Worm (Caenorhabditis elegans) whole organism, L4 larva: Measurements from ENCODE around the gene M04B2.2.

ENCODE experiments used
- F26F4.8 ChIP-seq: fragments of 200-800 bp; sonication (Bioruptor generic); conservative IDR thresholded peaks from 2 replicates; pipeline ENCODE4 v1.3.6; 2022; ENCODE audit warnings: missing genetic modification characterization, missing compliant biosample characterization
- T26A8.4 ChIP-seq: fragments of 200-800 bp; sonication (Bioruptor generic); IDR thresholded peaks from 2 replicates; pipeline ENCODE4 v1.3.6; 2022; ENCODE audit warnings: missing genetic modification characterization, missing compliant biosample characterization
- Y48G9A.11 ChIP-seq: fragments of 200-800 bp; sonication (Bioruptor generic); IDR thresholded peaks from 2 replicates; pipeline ENCODE4 v1.3.6; 2022; ENCODE audit warnings: missing genetic modification reagents, missing genetic modification characterization, missing compliant biosample characterization
- Y5F2A.4 ChIP-seq: fragments of 200-800 bp; sonication (Bioruptor generic); optimal IDR thresholded peaks from 2 replicates; lab custom pipeline; 2018; ENCODE audit warnings: mild to moderate bottlenecking, missing genetic modification characterization, missing compliant biosample characterization
- aha-1 ChIP-seq: fragments of 150-350 bp; peaks from one replicate; lab custom pipeline; 2014; ENCODE audit warnings: missing biosample characterization, missing genetic modification characterization
- ama-1 ChIP-seq: fragments of 150-350 bp; optimal IDR thresholded peaks from 2 replicates; lab custom pipeline; 2014; ENCODE audit warnings: inconsistent platforms, mixed read lengths
- attf-4 ChIP-seq: sonication (generic microtip); optimal IDR thresholded peaks from 3 replicates; lab custom pipeline; 2017; ENCODE audit warnings: missing biosample characterization, missing genetic modification characterization
- ceh-20 ChIP-seq: fragments of 200-800 bp; sonication (Bioruptor generic); IDR thresholded peaks from 2 replicates; pipeline ENCODE4 v1.3.6; 2022; ENCODE audit warnings: missing genetic modification reagents, missing genetic modification characterization, missing compliant biosample characterization
- ceh-32 ChIP-seq: sonication (generic microtip); optimal IDR thresholded peaks from 2 replicates; lab custom pipeline; 2016; ENCODE audit warnings: mild to moderate bottlenecking, missing genetic modification characterization, missing compliant biosample characterization; ENCODE audit not compliant: poor library complexity
- ceh-62 ChIP-seq: sonication (generic microtip); optimal IDR thresholded peaks from 2 replicates; lab custom pipeline; 2017; ENCODE audit warnings: missing biosample characterization, missing genetic modification characterization
- ces-1 ChIP-seq: fragments of 150-350 bp; sonication (generic microtip); optimal IDR thresholded peaks from 4 replicates; lab custom pipeline; 2014; ENCODE audit warnings: missing biosample characterization, missing genetic modification reagents, missing genetic modification characterization
- daf-16 ChIP-seq, 3 experiments: sonication (generic microtip); optimal IDR thresholded peaks; 2 replicates each; lab custom pipeline; 2016 to 2017; ENCODE audit warnings: missing genetic modification characterization in 3 of 3, missing genetic modification reagents in 3 of 3, mild to moderate bottlenecking in 2 of 3, missing compliant biosample characterization in 2 of 3, missing biosample characterization in 1 of 3, moderate library complexity in 1 of 3
- daf-8 ChIP-seq: fragments of 200-800 bp; sonication (Bioruptor generic); IDR thresholded peaks from 2 replicates; pipeline ENCODE4 v1.3.6; 2022; ENCODE audit warnings: missing genetic modification characterization, missing compliant biosample characterization
- dmd-6 ChIP-seq: fragments of 200-800 bp; sonication (Bioruptor generic); IDR thresholded peaks from 2 replicates; pipeline ENCODE4 v1.3.6; 2022; ENCODE audit warnings: missing genetic modification reagents, missing genetic modification characterization, missing compliant biosample characterization
- dpl-1 ChIP-seq: fragments of 150-350 bp; optimal IDR thresholded peaks from 2 replicates; lab custom pipeline; 2014; ENCODE audit warnings: missing biosample characterization, missing genetic modification reagents, missing genetic modification characterization
- dve-1 ChIP-seq: sonication (generic microtip); optimal IDR thresholded peaks from 2 replicates; lab custom pipeline; 2017; ENCODE audit warnings: antibody characterized with exemption, mild to moderate bottlenecking, missing genetic modification characterization, missing compliant biosample characterization; ENCODE audit not compliant: insufficient read depth
- egl-43 ChIP-seq: fragments of 200-800 bp; sonication (Bioruptor generic); IDR thresholded peaks from 2 replicates; pipeline ENCODE4 v1.3.6; 2022; ENCODE audit warnings: missing genetic modification reagents, missing genetic modification characterization, missing compliant biosample characterization
- fkh-10 ChIP-seq: fragments of 150-350 bp; optimal IDR thresholded peaks from 2 replicates; lab custom pipeline; 2014; ENCODE audit warnings: missing biosample characterization, missing genetic modification reagents, missing genetic modification characterization
- gei-8 ChIP-seq: fragments of 200-800 bp; sonication (Bioruptor generic); optimal IDR thresholded peaks from 2 replicates; lab custom pipeline; 2018; ENCODE audit warnings: mild to moderate bottlenecking, missing genetic modification characterization, missing compliant biosample characterization
- hlh-11 ChIP-seq: fragments of 200-800 bp; sonication (Bioruptor generic); optimal IDR thresholded peaks from 2 replicates; lab custom pipeline; 2018; ENCODE audit warnings: mild to moderate bottlenecking, missing genetic modification characterization, missing compliant biosample characterization
- hlh-30 ChIP-seq: sonication (generic microtip); optimal IDR thresholded peaks from 2 replicates; lab custom pipeline; 2017; ENCODE audit warnings: antibody characterized with exemption, mild to moderate bottlenecking, missing genetic modification characterization, missing compliant biosample characterization; ENCODE audit not compliant: insufficient read depth
- jun-1 ChIP-seq: fragments of 150-350 bp; optimal IDR thresholded peaks from 2 replicates; lab custom pipeline; 2014; ENCODE audit warnings: missing biosample characterization, missing genetic modification reagents, missing genetic modification characterization
- lim-7 ChIP-seq: fragments of 200-800 bp; sonication (Bioruptor generic); IDR thresholded peaks from 2 replicates; pipeline ENCODE4 v1.3.6; 2022; ENCODE audit warnings: missing genetic modification characterization, missing compliant biosample characterization
- lin-13 ChIP-seq: fragments of 150-350 bp; optimal IDR thresholded peaks from 2 replicates; lab custom pipeline; 2014; ENCODE audit warnings: missing biosample characterization, missing genetic modification reagents, missing genetic modification characterization
- lin-29 ChIP-seq: fragments of 200-800 bp; sonication (Bioruptor generic); IDR thresholded peaks from 2 replicates; pipeline ENCODE4 v1.3.6; 2022; ENCODE audit warnings: missing genetic modification reagents, missing genetic modification characterization, missing compliant biosample characterization
- lin-38 ChIP-seq: fragments of 200-800 bp; sonication (Bioruptor generic); IDR thresholded peaks from 2 replicates; pipeline ENCODE4 v1.3.6; 2022; ENCODE audit warnings: missing genetic modification reagents, missing genetic modification characterization, missing compliant biosample characterization
- mdl-1 ChIP-seq, 2 experiments: fragments of 150-350 bp in 1 of 2; sonication (generic microtip) in 1 of 2; optimal IDR thresholded peaks; 2 replicates each; lab custom pipeline; 2014 to 2017; ENCODE audit warnings: missing biosample characterization in 2 of 2, missing genetic modification characterization in 2 of 2
- mes-2 ChIP-seq: sonication (generic microtip); optimal IDR thresholded peaks from 2 replicates; lab custom pipeline; 2016; ENCODE audit warnings: missing genotype, mild to moderate bottlenecking, missing genetic modification characterization, missing compliant biosample characterization; ENCODE audit not compliant: poor library complexity, severe bottlenecking
- nhr-41 ChIP-seq: fragments of 200-800 bp; sonication (Bioruptor generic); IDR thresholded peaks from 2 replicates; pipeline ENCODE4 v1.3.6; 2022; ENCODE audit warnings: missing genetic modification reagents, missing genetic modification characterization, missing compliant biosample characterization
- nhr-77 ChIP-seq: fragments of 150-350 bp; optimal IDR thresholded peaks from 2 replicates; lab custom pipeline; 2014; ENCODE audit warnings: missing biosample characterization, missing genetic modification characterization
- pha-4 ChIP-seq, 2 experiments: fragments of 150-350 bp in 1 of 2; fragments of 200-800 bp in 1 of 2; sonication (Bioruptor generic) in 1 of 2; IDR thresholded peaks in 1 of 2; optimal IDR thresholded peaks in 1 of 2; 2 replicates each; pipeline versions ENCODE4 v1.3.6 to Lab custom; 2014 to 2022; ENCODE audit warnings: missing genetic modification characterization in 2 of 2, missing genetic modification reagents in 2 of 2, missing biosample characterization in 1 of 2, missing compliant biosample characterization in 1 of 2
- sdz-12 ChIP-seq: fragments of 200-800 bp; sonication (Bioruptor generic); optimal IDR thresholded peaks from 2 replicates; lab custom pipeline; 2018; ENCODE audit warnings: mild to moderate bottlenecking, missing genetic modification characterization, missing compliant biosample characterization
- spr-1 ChIP-seq: sonication (generic microtip); optimal IDR thresholded peaks from 2 replicates; lab custom pipeline; 2016; ENCODE audit warnings: mild to moderate bottlenecking, missing genetic modification characterization, missing compliant biosample characterization
- spr-3 ChIP-seq: fragments of 200-800 bp; sonication (Bioruptor generic); optimal IDR thresholded peaks from 2 replicates; lab custom pipeline; 2018; ENCODE audit warnings: mild to moderate bottlenecking, missing genetic modification characterization, missing compliant biosample characterization
- tag-97 ChIP-seq: fragments of 200-800 bp; sonication (Bioruptor generic); IDR thresholded peaks from 2 replicates; pipeline ENCODE4 v1.3.6; 2022; ENCODE audit warnings: missing genetic modification characterization, missing compliant biosample characterization
- unc-39 ChIP-seq: sonication (generic microtip); optimal IDR thresholded peaks from 2 replicates; lab custom pipeline; 2017; ENCODE audit warnings: missing biosample characterization, missing genetic modification characterization
- vab-7 ChIP-seq: fragments of 200-800 bp; sonication (Bioruptor generic); IDR thresholded peaks from 2 replicates; pipeline ENCODE4 v1.3.6; 2022; ENCODE audit warnings: missing genetic modification reagents, missing genetic modification characterization, missing compliant biosample characterization
- zip-11 ChIP-seq: fragments of 200-800 bp; sonication (Bioruptor generic); IDR thresholded peaks from 2 replicates; pipeline ENCODE4 v1.3.6; 2022; ENCODE audit warnings: missing genetic modification characterization, missing compliant biosample characterization

M04B2.2 gene

ce11 chrIV:11522225-11522952, 5.5 kb upstream of the M04B2.2 start (continued):
- no peak for TF ChIP-seq daf-8 (GFP tag; lab: Robert Waterston, UW)
- TF ChIP-seq lin-29 (GFP tag; lab: Robert Waterston, UW) = no peak
- TF ChIP-seq Y5F2A.4 (GFP tag; lab: Kevin White, UChicago) = no peak
- TF ChIP-seq dmd-6 (GFP tag; lab: Robert Waterston, UW) = peak; percentile 46; the same call in 1 of the 2 replicates
- no peak for TF ChIP-seq unc-39 (tag; lab: Kevin White, UChicago)
- TF ChIP-seq F26F4.8 (GFP tag; lab: Robert Waterston, UW) = no peak
- TF ChIP-seq sdz-12 (GFP tag; lab: Kevin White, UChicago) = no peak
- no peak for TF ChIP-seq zip-11 (GFP tag; lab: Robert Waterston, UW)
- no peak for TF ChIP-seq vab-7 (GFP tag; lab: Robert Waterston, UW)
- no peak for TF ChIP-seq nhr-41 (GFP tag; lab: Robert Waterston, UW)
- TF ChIP-seq mdl-1 (tag; optimal IDR thresholded peaks at IDR 0.05; lab: Kevin White, UChicago) = peak in 1 of 2 experiments; percentile 65
- peak; percentile 13 for TF ChIP-seq fkh-10
- no peak; the same call in 1 of the 2 replicates for TF ChIP-seq pha-4 (GFP tag; IDR thresholded peaks at IDR 0.05; lab: Robert Waterston, UW)
- no peak for TF ChIP-seq pha-4 (tag; optimal IDR thresholded peaks at IDR 0.05; lab: Kevin White, UChicago)
- TF ChIP-seq ces-1 (GFP tag; lab: Kevin White, UChicago) = no peak
- peak; percentile 84 for TF ChIP-seq hlh-11 (tag; lab: Kevin White, UChicago)
- TF ChIP-seq tag-97 = no peak
- TF ChIP-seq, all 104 proteins: peak for 34

- no peak for TF ChIP-seq ceh-62 (tag; lab: Kevin White, UChicago)
- TF ChIP-seq Y48G9A.11 = no peak
- 0 out of 2 replicates have a peak, but pooled peaks have one; percentile 9 for TF ChIP-seq lim-7 (GFP tag; lab: Robert Waterston, UW)
- no peak for TF ChIP-seq spr-3 (GFP tag; lab: Kevin White, UChicago)
- TF ChIP-seq T26A8.4 (GFP tag; lab: Robert Waterston, UW) = no peak
- TF ChIP-seq attf-4 (tag; lab: Kevin White, UChicago) = no peak
- no peak for TF ChIP-seq dpl-1 (GFP tag; lab: Kevin White, UChicago)
- no peak for TF ChIP-seq jun-1 (tag; lab: Kevin White, UChicago)
- peak; percentile 88 for TF ChIP-seq aha-1 (tag; lab: Kevin White, UChicago)
- TF ChIP-seq egl-43 (GFP tag; lab: Robert Waterston, UW) = 0 out of 2 replicates have a peak, but pooled peaks have one; percentile 11
- no peak for TF ChIP-seq Y5F2A.4 (GFP tag; lab: Kevin White, UChicago)
- no peak for TF ChIP-seq F26F4.8 (GFP tag; lab: Robert Waterston, UW)
- no peak for TF ChIP-seq nhr-77 (tag; lab: Kevin White, UChicago)
- TF ChIP-seq spr-1 (tag; lab: Kevin White, UChicago) = no peak
- no peak for TF ChIP-seq lin-38 (GFP tag; lab: Robert Waterston, UW)
- no peak for TF ChIP-seq daf-16 (GFP tag; optimal IDR thresholded peaks at IDR 0.05; lab: Kevin White, UChicago)
- peak; percentile 46 for TF ChIP-seq daf-16 (tag; optimal IDR thresholded peaks at IDR 0.05; lab: Kevin White, UChicago)
- peak; percentile 83 for TF ChIP-seq hlh-30 (tag; lab: Kevin White, UChicago)
- TF ChIP-seq gei-8 (GFP tag; lab: Kevin White, UChicago) = peak; percentile 19
- peak; percentile 6 for TF ChIP-seq lin-13
- TF ChIP-seq mes-2 (tag; lab: Kevin White, UChicago) = peak; percentile 43
- peak; percentile 6 for TF ChIP-seq dve-1 (tag; lab: Kevin White, UChicago)
- TF ChIP-seq ama-1 (lab: Kevin White, UChicago) = no peak
- no peak for TF ChIP-seq ceh-32 (tag; lab: Kevin White, UChicago)
- 0 out of 2 replicates have a peak, but pooled peaks have one; percentile 18 for TF ChIP-seq ceh-20 (GFP tag; lab: Robert Waterston, UW)
- no peak for TF ChIP-seq nhr-41 (GFP tag; lab: Robert Waterston, UW)
Measured at ce11 chrIV:11523685-11524084, 4.2 kb upstream of the M04B2.2 start.
